Worm (Caenorhabditis elegans): ENCODE measurements around the gene spl-1.
A peak's percentile ranks its signal among the peaks of the same experiment; 100 is the strongest.

spl-1 gene

DNA sequence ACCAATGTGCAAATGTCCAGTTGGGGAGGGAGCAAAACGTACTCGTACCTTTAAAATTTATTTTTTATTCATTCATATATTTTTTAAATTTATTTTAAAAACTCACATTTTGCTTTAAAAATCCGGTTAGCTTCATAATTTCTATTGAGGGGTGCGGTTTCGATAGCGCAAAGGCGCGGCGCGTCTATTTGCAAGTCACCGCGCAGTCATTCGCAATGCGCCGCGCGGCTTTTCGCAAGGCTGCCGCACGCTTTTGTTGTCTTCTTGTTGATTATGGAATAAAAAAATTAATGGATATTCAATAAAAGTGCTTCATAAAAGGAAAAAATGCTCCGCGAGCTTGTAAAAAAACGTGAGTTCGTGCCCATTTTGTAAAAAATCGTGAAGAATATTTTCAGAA is 7.3 kb upstream of the spl-1 start, which contains the start of the genes ears-2 and uncp-18 (continued):
- TF ChIP-seq ceh-100 (GFP tag; IDR thresholded peaks at IDR 0.05) (peak; percentile 97), B0336.3 (GFP tag; IDR thresholded peaks at IDR 0.05) (peak; percentile 93), zfh-2 (GFP tag; conservative IDR thresholded peaks at IDR 0.05) (peak; percentile 93), tbp1 (GFP tag; optimal IDR thresholded peaks at IDR 0.05) (peak; percentile 74), hmg-20 (GFP tag; IDR thresholded peaks at IDR 0.05) (peak; percentile 49; the same call in 1 of the 2 replicates), ets-4 (GFP tag; optimal IDR thresholded peaks at IDR 0.05) (no peak), nhr-179 (tag; optimal IDR thresholded peaks at IDR 0.05) (no peak), mel-28 (tag; optimal IDR thresholded peaks at IDR 0.05; ENCODE audit: borderline replicate concordance) (peak; percentile 33), attf-6 (GFP tag; IDR thresholded peaks at IDR 0.05) (no peak), Y67H2A.10 (GFP tag; conservative IDR thresholded peaks at IDR 0.05) (peak; percentile 84), F49E8.2 (tag; optimal IDR thresholded peaks at IDR 0.05; ENCODE audit: insufficient read depth) (peak; percentile 84), K12H6.12 (tag; optimal IDR thresholded peaks at IDR 0.05) (peak; percentile 81), C17E4.6 (GFP tag; IDR thresholded peaks at IDR 0.05) (peak; percentile 72; the same call in 1 of the 2 replicates), F52B5.7 (tag; optimal IDR thresholded peaks at IDR 0.05) (peak; percentile 80), efl-1 (GFP tag; optimal IDR thresholded peaks at IDR 0.05) (peak; percentile 34), ceh-91 (GFP tag; IDR thresholded peaks at IDR 0.05) (peak; percentile 82), rcor-1 (GFP tag; IDR thresholded peaks at IDR 0.05) (peak; percentile 87), fkh-3 (tag; optimal IDR thresholded peaks at IDR 0.05) (peak; percentile 5), gei-17 (GFP tag; optimal IDR thresholded peaks at IDR 0.05) (peak; percentile 63), ceh-58 (GFP tag; IDR thresholded peaks at IDR 0.05) (no peak), F57A8.1 (GFP tag; optimal IDR thresholded peaks at IDR 0.05) (peak; percentile 32), ceh-40 (GFP tag; IDR thresholded peaks at IDR 0.05) (no peak), nhr-27 (tag; optimal IDR thresholded peaks at IDR 0.05) (no peak), hsf-1 (GFP tag; IDR thresholded peaks at IDR 0.05) (peak; percentile 65), mxl-1 (tag; optimal IDR thresholded peaks at IDR 0.05) (peak; percentile 24), F57C9.4 (tag; optimal IDR thresholded peaks at IDR 0.05) (peak; percentile 31), somi-1 (GFP tag; optimal IDR thresholded peaks at IDR 0.05) (peak; percentile 66), F39B2.1 (GFP tag; IDR thresholded peaks at IDR 0.05) (no peak), mes-4 (tag; optimal IDR thresholded peaks at IDR 0.05) (no peak), die-1 (tag; optimal IDR thresholded peaks at IDR 0.05) (peak; percentile 62), hlh-12 (tag; optimal IDR thresholded peaks at IDR 0.05) (no peak), T26A5.8 (tag; optimal IDR thresholded peaks at IDR 0.05) (no peak), F23B12.7 (tag; optimal IDR thresholded peaks at IDR 0.05; ENCODE audit: insufficient read depth) (peak; percentile 87), dpff-1 (tag; optimal IDR thresholded peaks at IDR 0.05) (no peak), ccch-3 (GFP tag; optimal IDR thresholded peaks at IDR 0.05) (no peak), lin-54 (GFP tag; optimal IDR thresholded peaks at IDR 0.05) (peak; percentile 85), madf-3 (GFP tag; IDR thresholded peaks at IDR 0.05) (peak; percentile 79; the same call in 1 of the 2 replicates), C06A6.2 (GFP tag; conservative IDR thresholded peaks at IDR 0.05) (peak; percentile 97), madf-8 (GFP tag; conservative IDR thresholded peaks at IDR 0.05) (0 out of 2 replicates have a peak, but pooled peaks have one; percentile 22), nfyb-1 (GFP tag; IDR thresholded peaks at IDR 0.05) (peak; percentile 90), attf-3 (GFP tag; conservative IDR thresholded peaks at IDR 0.05) (peak; percentile 77), unc-62 (GFP tag; optimal IDR thresholded peaks at IDR 0.05) (no peak), madf-10 (tag; optimal IDR thresholded peaks at IDR 0.05) (peak; percentile 89), F55B11.4 (tag; optimal IDR thresholded peaks at IDR 0.05; ENCODE audit: borderline replicate concordance, insufficient read depth) (no peak)

Data from whole organism, young adult.